Worm (Caenorhabditis elegans) whole organism, L3 larva: Measurements from ENCODE around the gene F59A6.10.

Experiments
- egl-5 ChIP-seq: fragments of 150-350 bp; optimal IDR thresholded peaks from 2 replicates; lab custom pipeline; 2017; ENCODE audit warnings: missing biosample characterization, missing genetic modification reagents, missing genetic modification characterization, inconsistent platforms
- fos-1 ChIP-seq: fragments of 150-350 bp; optimal IDR thresholded peaks from 2 replicates; lab custom pipeline; 2014; ENCODE audit warnings: missing biosample characterization, missing genetic modification characterization
- nfya-1 ChIP-seq: sonication (generic microtip); optimal IDR thresholded peaks from 2 replicates; lab custom pipeline; 2017; ENCODE audit warnings: missing genetic modification characterization, mild to moderate bottlenecking, missing compliant biosample characterization, antibody characterized with exemption, moderate library complexity; ENCODE audit not compliant: insufficient read depth
- nhr-11 ChIP-seq: fragments of 150-350 bp; optimal IDR thresholded peaks from 2 replicates; lab custom pipeline; 2014; ENCODE audit warnings: missing biosample characterization, missing genetic modification characterization
- nhr-23 ChIP-seq: fragments of 150-350 bp; optimal IDR thresholded peaks from 2 replicates; lab custom pipeline; 2014; ENCODE audit warnings: missing biosample characterization, missing genetic modification reagents, missing genetic modification characterization
- pha-4 ChIP-seq: fragments of 150-350 bp; optimal IDR thresholded peaks from 2 replicates; lab custom pipeline; 2014; ENCODE audit warnings: missing biosample characterization, missing genetic modification reagents, missing genetic modification characterization
- pqm-1 ChIP-seq: fragments of 150-350 bp; optimal IDR thresholded peaks from 2 replicates; lab custom pipeline; 2017; ENCODE audit warnings: missing biosample characterization, missing genetic modification characterization, inconsistent platforms
- snpc-4 ChIP-seq: fragments of 150-350 bp; optimal IDR thresholded peaks from 2 replicates; lab custom pipeline; 2014; ENCODE audit warnings: missing biosample characterization, missing genetic modification characterization
- unc-39 ChIP-seq: sonication (generic microtip); optimal IDR thresholded peaks from 4 replicates; lab custom pipeline; 2017; ENCODE audit warnings: missing biosample characterization, missing genetic modification characterization
- unc-62 ChIP-seq: fragments of 150-350 bp; sonication (generic microtip); optimal IDR thresholded peaks from 4 replicates; lab custom pipeline; 2014; ENCODE audit warnings: missing biosample characterization, missing genetic modification reagents, missing genetic modification characterization

ce11 chrII:5031612-5032011, 27.9 kb downstream of the F59A6.10 start, which contains the start of gene wdr-83:
- no peak for TF ChIP-seq nhr-11 (tag; lab: Kevin White, UChicago)
- no peak for TF ChIP-seq pha-4 (tag; lab: Kevin White, UChicago)
- no peak for TF ChIP-seq snpc-4
- no peak for TF ChIP-seq egl-5
- TF ChIP-seq fos-1 (tag; lab: Kevin White, UChicago) = no peak
- TF ChIP-seq unc-62 (GFP tag; lab: Kevin White, UChicago) = no peak
- TF ChIP-seq unc-39 (tag; lab: Kevin White, UChicago) = no peak
- TF ChIP-seq pqm-1 (tag; lab: Kevin White, UChicago) = no peak
- TF ChIP-seq nhr-23 (tag; lab: Kevin White, UChicago) = no peak
- no peak for TF ChIP-seq nfya-1 (tag; lab: Kevin White, UChicago)
